Worm (Caenorhabditis elegans) whole organism, L4 larva: ENCODE results near the gene zig-12.

Experiments used
- D1046.2 ChIP-seq: fragments of 200-800 bp; sonication (Bioruptor generic); IDR thresholded peaks from 2 replicates; pipeline ENCODE4 v1.3.6; 2022; ENCODE audit warnings: missing genetic modification characterization, missing compliant biosample characterization
- F26F4.8 ChIP-seq: fragments of 200-800 bp; sonication (Bioruptor generic); conservative IDR thresholded peaks from 2 replicates; pipeline ENCODE4 v1.3.6; 2022; ENCODE audit warnings: missing genetic modification characterization, missing compliant biosample characterization
- F49E8.2 ChIP-seq: sonication (generic microtip); optimal IDR thresholded peaks from 2 replicates; lab custom pipeline; 2016; ENCODE audit warnings: missing compliant biosample characterization, mild to moderate bottlenecking, missing genetic modification characterization, borderline replicate concordance
- R02D3.7 ChIP-seq: fragments of 150-350 bp; sonication (generic microtip); optimal IDR thresholded peaks from 3 replicates; lab custom pipeline; 2014; ENCODE audit warnings: missing biosample characterization, missing genetic modification characterization
- T20F7.1 ChIP-seq: fragments of 200-800 bp; sonication (Bioruptor generic); optimal IDR thresholded peaks from 2 replicates; lab custom pipeline; 2018; ENCODE audit warnings: mild to moderate bottlenecking, missing genetic modification characterization, missing compliant biosample characterization
- Y48G9A.11 ChIP-seq: fragments of 200-800 bp; sonication (Bioruptor generic); IDR thresholded peaks from 2 replicates; pipeline ENCODE4 v1.3.6; 2022; ENCODE audit warnings: missing genetic modification reagents, missing genetic modification characterization, missing compliant biosample characterization
- Y5F2A.4 ChIP-seq: fragments of 200-800 bp; sonication (Bioruptor generic); optimal IDR thresholded peaks from 2 replicates; lab custom pipeline; 2018; ENCODE audit warnings: mild to moderate bottlenecking, missing genetic modification characterization, missing compliant biosample characterization
- aha-1 ChIP-seq: fragments of 150-350 bp; peaks from one replicate; lab custom pipeline; 2014; ENCODE audit warnings: missing biosample characterization, missing genetic modification characterization
- ama-1 ChIP-seq: fragments of 150-350 bp; optimal IDR thresholded peaks from 2 replicates; lab custom pipeline; 2014; ENCODE audit warnings: inconsistent platforms, mixed read lengths
- arid-1 ChIP-seq: fragments of 200-800 bp; sonication (Bioruptor generic); conservative IDR thresholded peaks from 2 replicates; pipeline ENCODE4 v1.3.6; 2022; ENCODE audit warnings: missing genetic modification reagents, missing genetic modification characterization, missing compliant biosample characterization
- ceh-62 ChIP-seq: sonication (generic microtip); optimal IDR thresholded peaks from 2 replicates; lab custom pipeline; 2017; ENCODE audit warnings: missing biosample characterization, missing genetic modification characterization
- ces-1 ChIP-seq: fragments of 150-350 bp; sonication (generic microtip); optimal IDR thresholded peaks from 4 replicates; lab custom pipeline; 2014; ENCODE audit warnings: missing biosample characterization, missing genetic modification reagents, missing genetic modification characterization
- cey-2 ChIP-seq: sonication (generic microtip); optimal IDR thresholded peaks from 3 replicates; lab custom pipeline; 2017; ENCODE audit warnings: missing genetic modification characterization, mild to moderate bottlenecking, missing compliant biosample characterization, antibody characterized with exemption, borderline replicate concordance; ENCODE audit not compliant: insufficient read depth
- daf-16 ChIP-seq, 3 experiments: sonication (generic microtip); optimal IDR thresholded peaks; 2 replicates each; lab custom pipeline; 2016 to 2017; ENCODE audit warnings: missing genetic modification characterization in 3 of 3, missing genetic modification reagents in 3 of 3, mild to moderate bottlenecking in 2 of 3, missing compliant biosample characterization in 2 of 3, missing biosample characterization in 1 of 3, moderate library complexity in 1 of 3
- daf-19 ChIP-seq: fragments of 200-800 bp; sonication (Bioruptor generic); conservative IDR thresholded peaks from 2 replicates; pipeline ENCODE4 v1.3.6; 2022; ENCODE audit warnings: missing genetic modification characterization, missing compliant biosample characterization
- dmd-8 ChIP-seq: fragments of 200-800 bp; sonication (Bioruptor generic); IDR thresholded peaks from 2 replicates; pipeline ENCODE4 v1.3.6; 2022; ENCODE audit warnings: missing genetic modification characterization, missing compliant biosample characterization
- dmd-9 ChIP-seq: fragments of 200-800 bp; sonication (Bioruptor generic); IDR thresholded peaks from 2 replicates; pipeline ENCODE4 v1.3.6; 2022; ENCODE audit warnings: missing genetic modification reagents, missing genetic modification characterization, missing compliant biosample characterization
- duxl-1 ChIP-seq: sonication (generic microtip); optimal IDR thresholded peaks from 2 replicates; lab custom pipeline; 2016; ENCODE audit warnings: mild to moderate bottlenecking, missing genetic modification characterization, moderate library complexity, missing compliant biosample characterization; ENCODE audit not compliant: poor library complexity
- egl-27 ChIP-seq: sonication (generic microtip); optimal IDR thresholded peaks from 3 replicates; lab custom pipeline; 2017; ENCODE audit warnings: missing biosample characterization, missing genetic modification reagents, missing genetic modification characterization
- fkh-10 ChIP-seq: fragments of 150-350 bp; optimal IDR thresholded peaks from 2 replicates; lab custom pipeline; 2014; ENCODE audit warnings: missing biosample characterization, missing genetic modification reagents, missing genetic modification characterization
- hlh-30 ChIP-seq: sonication (generic microtip); optimal IDR thresholded peaks from 2 replicates; lab custom pipeline; 2017; ENCODE audit warnings: antibody characterized with exemption, mild to moderate bottlenecking, missing genetic modification characterization, missing compliant biosample characterization; ENCODE audit not compliant: insufficient read depth
- hmg-1.1 ChIP-seq: fragments of 200-800 bp; sonication (Bioruptor generic); IDR thresholded peaks from 2 replicates; pipeline ENCODE4 v1.3.6; 2022; ENCODE audit warnings: missing genetic modification reagents, missing genetic modification characterization, missing compliant biosample characterization
- lim-7 ChIP-seq: fragments of 200-800 bp; sonication (Bioruptor generic); IDR thresholded peaks from 2 replicates; pipeline ENCODE4 v1.3.6; 2022; ENCODE audit warnings: missing genetic modification characterization, missing compliant biosample characterization
- lin-15B ChIP-seq: fragments of 150-350 bp; sonication (generic microtip); optimal IDR thresholded peaks from 3 replicates; lab custom pipeline; 2014; ENCODE audit warnings: missing biosample characterization, missing genetic modification characterization
- lin-29 ChIP-seq: fragments of 200-800 bp; sonication (Bioruptor generic); IDR thresholded peaks from 2 replicates; pipeline ENCODE4 v1.3.6; 2022; ENCODE audit warnings: missing genetic modification reagents, missing genetic modification characterization, missing compliant biosample characterization
- lir-3 ChIP-seq: sonication (generic microtip); optimal IDR thresholded peaks from 2 replicates; lab custom pipeline; 2016; ENCODE audit warnings: mild to moderate bottlenecking, missing genetic modification characterization, missing compliant biosample characterization
- lsy-2 ChIP-seq, 2 experiments: fragments of 150-350 bp in 1 of 2; sonication (generic microtip) in 1 of 2; optimal IDR thresholded peaks; 2 replicates each; lab custom pipeline; 2014 to 2017; ENCODE audit warnings: missing biosample characterization in 2 of 2, missing genetic modification characterization in 2 of 2
- madf-5 ChIP-seq, 2 experiments: fragments of 200-800 bp; sonication (Bioruptor generic); IDR thresholded peaks; 2 replicates each; pipeline ENCODE4 v1.3.6; 2022; ENCODE audit warnings: missing compliant biosample characterization in 2 of 2, missing genetic modification characterization in 2 of 2
- mdt-29 ChIP-seq: fragments of 200-800 bp; sonication (Bioruptor generic); IDR thresholded peaks from 2 replicates; pipeline ENCODE4 v1.3.6; 2022; ENCODE audit warnings: missing genetic modification reagents, missing genetic modification characterization, missing compliant biosample characterization
- mep-1 ChIP-seq: fragments of 150-350 bp; sonication (generic microtip); optimal IDR thresholded peaks from 3 replicates; lab custom pipeline; 2014; ENCODE audit warnings: missing biosample characterization, missing genetic modification characterization
- mxl-2 ChIP-seq: fragments of 200-800 bp; sonication (Bioruptor generic); conservative IDR thresholded peaks from 2 replicates; pipeline ENCODE4 v1.3.6; 2022; ENCODE audit warnings: missing genetic modification reagents, missing genetic modification characterization, missing compliant biosample characterization
- nhr-10 ChIP-seq: fragments of 150-350 bp; optimal IDR thresholded peaks from 2 replicates; lab custom pipeline; 2014; ENCODE audit warnings: missing biosample characterization, missing genetic modification characterization
- nhr-11 ChIP-seq: fragments of 150-350 bp; optimal IDR thresholded peaks from 2 replicates; lab custom pipeline; 2014; ENCODE audit warnings: missing biosample characterization, missing genetic modification characterization
- nhr-237 ChIP-seq: sonication (generic microtip); optimal IDR thresholded peaks from 2 replicates; lab custom pipeline; 2017; ENCODE audit warnings: missing biosample characterization, missing genetic modification characterization
- nhr-28 ChIP-seq: fragments of 150-350 bp; optimal IDR thresholded peaks from 2 replicates; lab custom pipeline; 2014; ENCODE audit warnings: missing biosample characterization, missing genetic modification characterization
- nhr-41 ChIP-seq: fragments of 200-800 bp; sonication (Bioruptor generic); IDR thresholded peaks from 2 replicates; pipeline ENCODE4 v1.3.6; 2022; ENCODE audit warnings: missing genetic modification reagents, missing genetic modification characterization, missing compliant biosample characterization
- nhr-42 ChIP-seq: fragments of 200-800 bp; sonication (Bioruptor generic); IDR thresholded peaks from 2 replicates; pipeline ENCODE4 v1.3.6; 2022; ENCODE audit warnings: missing genetic modification characterization, missing compliant biosample characterization
- nhr-48 ChIP-seq: sonication (generic microtip); optimal IDR thresholded peaks from 2 replicates; lab custom pipeline; 2016; ENCODE audit warnings: mild to moderate bottlenecking, missing genetic modification characterization, missing compliant biosample characterization
- nhr-6 ChIP-seq: fragments of 150-350 bp; optimal IDR thresholded peaks from 2 replicates; lab custom pipeline; 2014; ENCODE audit warnings: missing biosample characterization, missing genetic modification characterization
- nhr-76 ChIP-seq: fragments of 150-350 bp; optimal IDR thresholded peaks from 2 replicates; lab custom pipeline; 2014; ENCODE audit warnings: missing biosample characterization, missing genetic modification characterization
- nhr-77 ChIP-seq: fragments of 150-350 bp; optimal IDR thresholded peaks from 2 replicates; lab custom pipeline; 2014; ENCODE audit warnings: missing biosample characterization, missing genetic modification characterization
- pqm-1 ChIP-seq: sonication (generic microtip); optimal IDR thresholded peaks from 2 replicates; lab custom pipeline; 2017; ENCODE audit warnings: missing biosample characterization, missing genetic modification characterization
- rbr-2 ChIP-seq: sonication (generic microtip); optimal IDR thresholded peaks from 2 replicates; lab custom pipeline; 2016; ENCODE audit warnings: missing genotype, missing genetic modification characterization, missing compliant biosample characterization
- spr-1 ChIP-seq: sonication (generic microtip); optimal IDR thresholded peaks from 2 replicates; lab custom pipeline; 2016; ENCODE audit warnings: mild to moderate bottlenecking, missing genetic modification characterization, missing compliant biosample characterization
- unc-39 ChIP-seq: sonication (generic microtip); optimal IDR thresholded peaks from 2 replicates; lab custom pipeline; 2017; ENCODE audit warnings: missing biosample characterization, missing genetic modification characterization
- unc-62 ChIP-seq, 3 experiments: fragments of 150-350 bp in 1 of 3; sonication (generic microtip); optimal IDR thresholded peaks in 2 of 3; peaks in 1 of 3; 1 replicate in 1 of 3; 2 replicates in 2 of 3; lab custom pipeline; 2014 to 2017; ENCODE audit warnings: missing biosample characterization in 3 of 3, missing genetic modification characterization in 3 of 3, missing genetic modification reagents in 3 of 3, missing genotype in 1 of 3
- vab-7 ChIP-seq: fragments of 200-800 bp; sonication (Bioruptor generic); IDR thresholded peaks from 2 replicates; pipeline ENCODE4 v1.3.6; 2022; ENCODE audit warnings: missing genetic modification reagents, missing genetic modification characterization, missing compliant biosample characterization
- zfp-3 ChIP-seq: fragments of 200-800 bp; sonication (Bioruptor generic); conservative IDR thresholded peaks from 2 replicates; pipeline ENCODE4 v1.3.6; 2022; ENCODE audit warnings: missing genetic modification reagents, missing genetic modification characterization, missing compliant biosample characterization
- zip-11 ChIP-seq: fragments of 200-800 bp; sonication (Bioruptor generic); IDR thresholded peaks from 2 replicates; pipeline ENCODE4 v1.3.6; 2022; ENCODE audit warnings: missing genetic modification characterization, missing compliant biosample characterization
- ztf-11 ChIP-seq: fragments of 150-350 bp; optimal IDR thresholded peaks from 2 replicates; lab custom pipeline; 2014; ENCODE audit warnings: missing biosample characterization, missing genetic modification characterization
- ztf-7 ChIP-seq: fragments of 150-350 bp; optimal IDR thresholded peaks from 2 replicates; lab custom pipeline; 2014; ENCODE audit warnings: missing biosample characterization, missing genetic modification characterization

zig-12 gene

ce11 chrX:8736965-8737464 lies 26.7 kb upstream of the zig-12 start, which contains the start of gene M02D8.3 (continued):
- TF ChIP-seq nhr-77 (tag; lab: Kevin White, UChicago) (peak; percentile 45), ztf-11 (tag; lab: Kevin White, UChicago) (no peak), daf-16 (GFP tag; optimal IDR thresholded peaks at IDR 0.05; lab: Kevin White, UChicago) (no peak), daf-16 (tag; optimal IDR thresholded peaks at IDR 0.05; lab: Kevin White, UChicago) (no peak), nhr-28 (tag; lab: Kevin White, UChicago) (peak; percentile 89), lim-7 (GFP tag; lab: Robert Waterston, UW) (no peak), zip-11 (GFP tag; lab: Robert Waterston, UW) (no peak), lin-29 (GFP tag; lab: Robert Waterston, UW) (no peak), lin-15B (no peak), vab-7 (no peak), arid-1 (GFP tag; lab: Robert Waterston, UW) (0 out of 2 replicates have a peak, but pooled peaks have one; percentile 6), mep-1 (tag; lab: Kevin White, UChicago) (peak; percentile 74), aha-1 (tag; lab: Kevin White, UChicago) (peak; percentile 98), nhr-42 (GFP tag; lab: Robert Waterston, UW) (no peak), daf-19 (GFP tag; lab: Robert Waterston, UW) (no peak), cey-2 (tag; lab: Kevin White, UChicago) (no peak), T20F7.1 (GFP tag; lab: Kevin White, UChicago) (peak; percentile 10), duxl-1 (tag; lab: Kevin White, UChicago) (no peak), nhr-6 (tag; lab: Kevin White, UChicago) (peak; percentile 10), R02D3.7 (tag; lab: Kevin White, UChicago) (no peak), F26F4.8 (no peak), nhr-10 (tag; lab: Kevin White, UChicago) (no peak), nhr-76 (tag; lab: Kevin White, UChicago) (no peak), lsy-2 (tag; optimal IDR thresholded peaks at IDR 0.05; lab: Kevin White, UChicago) (peak in 1 of 2 experiments; percentile 69), rbr-2 (peak; percentile 57), F49E8.2 (tag; lab: Kevin White, UChicago) (no peak), ceh-62 (no peak), unc-39 (tag; lab: Kevin White, UChicago) (no peak), mxl-2 (GFP tag; lab: Robert Waterston, UW) (no peak), Y5F2A.4 (GFP tag; lab: Kevin White, UChicago) (no peak), hlh-30 (tag; lab: Kevin White, UChicago) (peak; percentile 91), ztf-7 (peak; percentile 5), unc-62 (GFP tag; optimal IDR thresholded peaks at IDR 0.05 in 1 of 2; lab: Kevin White, UChicago) (no peak), unc-62 (tag; optimal IDR thresholded peaks at IDR 0.05; lab: Kevin White, UChicago) (no peak), hmg-1.1 (0 out of 2 replicates have a peak, but pooled peaks have one; percentile 41), egl-27 (tag; lab: Kevin White, UChicago) (no peak), lir-3 (tag; lab: Kevin White, UChicago) (no peak), mdt-29 (GFP tag; lab: Robert Waterston, UW) (no peak), ama-1 (lab: Kevin White, UChicago) (no peak), Y48G9A.11 (GFP tag; lab: Robert Waterston, UW) (no peak), dmd-8 (GFP tag; lab: Robert Waterston, UW) (no peak), nhr-41 (GFP tag; lab: Robert Waterston, UW) (no peak), nhr-48 (tag; lab: Kevin White, UChicago) (no peak), D1046.2 (GFP tag; lab: Robert Waterston, UW) (no peak), fkh-10 (GFP tag; lab: Kevin White, UChicago) (no peak), dmd-9 (no peak), ces-1 (GFP tag; lab: Kevin White, UChicago) (no peak), zfp-3 (GFP tag; lab: Robert Waterston, UW) (no peak), nhr-11 (tag; lab: Kevin White, UChicago) (no peak), pqm-1 (tag; lab: Kevin White, UChicago) (no peak), nhr-237 (no peak), madf-5 (GFP tag; IDR thresholded peaks at IDR 0.05; lab: Robert Waterston, UW) (no peak), spr-1 (tag; lab: Kevin White, UChicago) (no peak)
